Worm (Caenorhabditis elegans) whole organism, L3 larva: ENCODE data around the gene dpf-4.

Experiments
- ceh-28 ChIP-seq: fragments of 150-350 bp; optimal IDR thresholded peaks from 2 replicates; lab custom pipeline; 2014; ENCODE audit warnings: missing biosample characterization, missing genetic modification reagents, missing genetic modification characterization
- jun-1 ChIP-seq: fragments of 150-350 bp; optimal IDR thresholded peaks from 2 replicates; lab custom pipeline; 2014; ENCODE audit warnings: missing biosample characterization, missing genetic modification reagents, missing genetic modification characterization
- nhr-237 ChIP-seq: fragments of 150-350 bp; optimal IDR thresholded peaks from 2 replicates; lab custom pipeline; 2014; ENCODE audit warnings: missing biosample characterization, missing genetic modification characterization
- nhr-76 ChIP-seq: fragments of 150-350 bp; sonication (generic microtip); optimal IDR thresholded peaks from 5 replicates; lab custom pipeline; 2014; ENCODE audit warnings: missing biosample characterization, missing genetic modification characterization

ce11 chrIII:5815932-5816331, 43.2 kb upstream of the dpf-4 start, which contains the start of gene sma-4:
- no peak for TF ChIP-seq nhr-76 (tag; lab: Kevin White, UChicago)
- TF ChIP-seq ceh-28 = no peak
- TF ChIP-seq nhr-237 (tag; lab: Kevin White, UChicago) = no peak
- TF ChIP-seq jun-1 (tag; lab: Kevin White, UChicago) = no peak
